Worm (Caenorhabditis elegans): ENCODE results near the gene acr-18.

The acr-18 gene

DNA sequence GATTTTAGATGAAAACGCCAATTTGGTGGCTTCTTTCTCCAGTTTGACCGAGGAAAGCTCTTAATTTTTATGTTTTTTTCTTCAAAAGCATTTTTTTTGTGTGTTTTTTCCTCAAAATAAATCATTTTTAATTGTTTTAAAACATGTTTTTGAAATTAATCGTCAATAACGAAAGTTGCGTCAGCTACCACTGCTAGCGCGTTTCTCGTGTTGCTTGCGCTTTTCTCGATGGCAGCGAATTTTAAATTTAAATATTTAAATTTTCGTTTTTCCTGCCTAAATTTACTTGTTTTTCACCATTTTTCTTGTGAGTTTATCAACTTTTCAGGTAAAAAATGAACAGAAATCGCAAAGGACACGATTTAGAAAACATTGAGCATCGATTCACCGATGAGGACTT, 21.0 kb downstream of the acr-18 start, which contains the start of gene prde-1 (continued):
- TF ChIP-seq madf-8 (GFP tag; conservative IDR thresholded peaks at IDR 0.05) = no peak; the same call in 1 of the 2 replicates
- no peak for TF ChIP-seq egl-18 (GFP tag; IDR thresholded peaks at IDR 0.05)
- TF ChIP-seq aptf-3 (GFP tag; IDR thresholded peaks at IDR 0.05) = no peak
- TF ChIP-seq mes-4 (tag; optimal IDR thresholded peaks at IDR 0.05) = no peak
- TF ChIP-seq ztf-22 (GFP tag; optimal IDR thresholded peaks at IDR 0.05) = no peak
- no peak for TF ChIP-seq bed-2 (GFP tag; IDR thresholded peaks at IDR 0.05)
- TF ChIP-seq F22D6.2 (tag; optimal IDR thresholded peaks at IDR 0.05) = no peak
- no peak for TF ChIP-seq nhr-27 (tag; optimal IDR thresholded peaks at IDR 0.05)
- TF ChIP-seq lin-40 (tag; optimal IDR thresholded peaks at IDR 0.05) = no peak
- TF ChIP-seq ztf-25 (GFP tag; IDR thresholded peaks at IDR 0.05) = no peak
- TF ChIP-seq lin-54 (GFP tag; optimal IDR thresholded peaks at IDR 0.05) = peak; percentile 49
- TF ChIP-seq lsl-1 (GFP tag; optimal IDR thresholded peaks at IDR 0.05) = peak; percentile 61
- TF ChIP-seq madf-10 (tag; optimal IDR thresholded peaks at IDR 0.05) = no peak
- TF ChIP-seq rcor-1 (GFP tag; IDR thresholded peaks at IDR 0.05) = 0 out of 2 replicates have a peak, but pooled peaks have one; percentile 36
- TF ChIP-seq B0019.2 (GFP tag; conservative IDR thresholded peaks at IDR 0.05) = no peak
- TF ChIP-seq egl-44 (GFP tag; IDR thresholded peaks at IDR 0.05) = no peak
- TF ChIP-seq hmg-1.2 (GFP tag; IDR thresholded peaks at IDR 0.05) = no peak
- TF ChIP-seq F23B12.7 (tag; optimal IDR thresholded peaks at IDR 0.05; ENCODE audit: insufficient read depth) = no peak
- no peak for TF ChIP-seq aptf-2 (GFP tag; conservative IDR thresholded peaks at IDR 0.05)
- no peak for TF ChIP-seq mel-28 (tag; optimal IDR thresholded peaks at IDR 0.05; ENCODE audit: borderline replicate concordance)
- peak; percentile 28 for TF ChIP-seq tbp1 (GFP tag; optimal IDR thresholded peaks at IDR 0.05)
- no peak for TF ChIP-seq nfya-2 (GFP tag; IDR thresholded peaks at IDR 0.05)
- peak; percentile 93 for TF ChIP-seq ztf-18 (tag; optimal IDR thresholded peaks at IDR 0.05)
- TF ChIP-seq hmg-20 (GFP tag; IDR thresholded peaks at IDR 0.05) = no peak
- no peak for TF ChIP-seq dpl-1 (GFP tag; optimal IDR thresholded peaks at IDR 0.05)
- no peak for TF ChIP-seq sea-2 (GFP tag; IDR thresholded peaks at IDR 0.05)
- no peak for TF ChIP-seq rpc-1 (optimal IDR thresholded peaks at IDR 0.05)
- TF ChIP-seq rpc-1 (tag; optimal IDR thresholded peaks at IDR 0.05) = no peak
- no peak for TF ChIP-seq lin-35 (GFP tag; optimal IDR thresholded peaks at IDR 0.05)
- TF ChIP-seq chd-7 (tag; optimal IDR thresholded peaks at IDR 0.05) = no peak

DNA sequence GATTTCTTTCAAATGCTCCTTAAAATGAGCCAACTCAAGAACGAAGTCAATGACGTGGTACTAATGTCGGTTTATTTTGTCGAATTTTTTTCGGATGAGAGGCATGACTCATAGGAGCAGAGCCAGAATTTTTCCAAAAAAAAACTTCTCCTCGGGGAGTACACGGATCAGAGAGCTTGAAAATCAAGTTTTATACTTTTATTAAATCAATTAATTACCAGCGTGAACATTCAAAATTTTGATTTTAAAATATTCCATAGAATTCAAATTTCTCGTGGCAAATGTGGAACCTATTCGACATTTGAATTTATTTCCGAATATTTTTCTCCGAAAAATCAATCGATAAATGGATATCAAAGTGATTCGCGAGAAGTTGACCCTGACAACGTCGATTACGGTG, 22.6 kb downstream of the acr-18 start, which contains the start of gene F21A3.4:
TSS of gene F21A3.4 (plus strand) at position 301 of the 400 bp plus-strand sequence.
- TF ChIP-seq nhr-27 (tag; optimal IDR thresholded peaks at IDR 0.05) (no peak), B0336.3 (GFP tag; IDR thresholded peaks at IDR 0.05) (no peak), pha-4 (tag; optimal IDR thresholded peaks at IDR 0.05) (no peak), mcd-1 (GFP tag; IDR thresholded peaks at IDR 0.05) (no peak), F57C9.4 (tag; optimal IDR thresholded peaks at IDR 0.05) (no peak), bed-1 (GFP tag; IDR thresholded peaks at IDR 0.05) (no peak), rpc-1 (optimal IDR thresholded peaks at IDR 0.05) (no peak), rpc-1 (tag; optimal IDR thresholded peaks at IDR 0.05) (no peak), ztf-22 (GFP tag; optimal IDR thresholded peaks at IDR 0.05) (no peak), ceh-79 (tag; optimal IDR thresholded peaks at IDR 0.05) (no peak), Y67H2A.10 (GFP tag; conservative IDR thresholded peaks at IDR 0.05) (no peak), nfyb-1 (GFP tag; IDR thresholded peaks at IDR 0.05) (no peak)

DNA sequence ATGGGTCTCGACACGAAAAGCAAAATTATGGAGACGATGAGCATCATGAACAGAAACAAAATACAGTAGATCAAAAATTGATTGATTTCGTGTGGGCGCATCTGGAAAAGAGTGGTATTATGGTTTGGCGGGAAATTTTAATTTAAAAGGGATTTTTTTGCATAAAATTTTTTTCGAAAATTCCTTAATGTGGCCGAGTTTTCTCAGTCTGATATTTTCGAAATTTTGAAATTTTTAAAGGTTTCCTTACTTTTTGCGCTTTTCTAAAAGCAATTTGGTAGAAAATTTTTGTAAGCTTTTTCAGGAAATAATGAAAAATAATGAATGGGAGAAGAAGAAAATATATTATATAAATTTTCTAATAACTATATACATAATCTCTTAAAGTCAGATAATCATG, 25.1 kb downstream of the acr-18 start, which contains the start of gene F21A3.2:
TSS of gene F21A3.2 (minus strand) at position 101 of the 400 bp plus-strand sequence.
- TF ChIP-seq die-1 (tag; optimal IDR thresholded peaks at IDR 0.05) (no peak), athp-1 (tag; optimal IDR thresholded peaks at IDR 0.05) (no peak), unc-62 (GFP tag; optimal IDR thresholded peaks at IDR 0.05) (no peak), snpc-1.3 (tag; optimal IDR thresholded peaks at IDR 0.05; ENCODE audit: insufficient read depth) (no peak), F10E7.11 (tag; optimal IDR thresholded peaks at IDR 0.05) (no peak), ztf-3 (GFP tag; optimal IDR thresholded peaks at IDR 0.05) (no peak), lsy-27 (tag; optimal IDR thresholded peaks at IDR 0.05; ENCODE audit: borderline replicate concordance, insufficient read depth) (no peak), efl-1 (GFP tag; optimal IDR thresholded peaks at IDR 0.05) (no peak), xnd-1 (tag; optimal IDR thresholded peaks at IDR 0.05) (no peak), ztf-6 (GFP tag; IDR thresholded peaks at IDR 0.05) (no peak), ceh-40 (GFP tag; IDR thresholded peaks at IDR 0.05) (no peak), tbp1 (GFP tag; optimal IDR thresholded peaks at IDR 0.05) (no peak)
